Fruit fly (Drosophila melanogaster) S2 (cell line): ENCODE data around the gene CG7675.

Source experiments
- CG8478 ChIP-seq: fragments of >200 bp; optimal IDR thresholded peaks from 2 replicates; lab custom pipeline; 2018
- CTCF ChIP-seq, 2 experiments: fragments of >200 bp; optimal IDR thresholded peaks; 2 replicates each; lab custom pipeline; 2018

Gene CG7675

DNA sequence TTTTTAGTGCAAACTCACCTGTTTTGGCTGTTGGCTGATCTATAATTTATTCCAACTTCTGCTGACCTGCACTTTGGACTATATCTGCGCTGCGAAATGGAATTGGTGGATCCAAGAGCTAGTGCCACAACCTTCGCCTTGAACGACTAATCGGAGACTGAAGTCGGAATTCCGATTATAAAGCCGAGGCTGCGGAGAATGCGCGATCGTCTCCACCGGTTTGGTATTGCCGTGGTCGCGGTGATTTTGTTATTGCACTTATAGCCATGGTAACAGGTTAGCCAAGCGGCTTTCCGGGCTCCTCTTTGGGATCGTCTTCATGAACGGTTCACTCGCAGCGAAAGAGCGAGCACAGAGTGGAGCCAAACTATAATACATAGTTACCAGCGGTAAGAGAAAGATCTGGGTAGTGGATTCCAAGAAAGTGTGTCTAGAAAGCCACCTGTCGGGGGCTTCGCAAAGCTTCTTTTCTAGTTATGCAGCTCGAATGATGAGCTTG is at the start of gene CG7675:
Gene CG7675 (minus strand): TSS at position 165 of the 499 bp plus-strand sequence.
- TF ChIP-seq CTCF (optimal IDR thresholded peaks at IDR 0.05; lab: Kevin White, UChicago) = peak in 1 of 2 experiments; percentile 34
- no peak for TF ChIP-seq CG8478

DNA sequence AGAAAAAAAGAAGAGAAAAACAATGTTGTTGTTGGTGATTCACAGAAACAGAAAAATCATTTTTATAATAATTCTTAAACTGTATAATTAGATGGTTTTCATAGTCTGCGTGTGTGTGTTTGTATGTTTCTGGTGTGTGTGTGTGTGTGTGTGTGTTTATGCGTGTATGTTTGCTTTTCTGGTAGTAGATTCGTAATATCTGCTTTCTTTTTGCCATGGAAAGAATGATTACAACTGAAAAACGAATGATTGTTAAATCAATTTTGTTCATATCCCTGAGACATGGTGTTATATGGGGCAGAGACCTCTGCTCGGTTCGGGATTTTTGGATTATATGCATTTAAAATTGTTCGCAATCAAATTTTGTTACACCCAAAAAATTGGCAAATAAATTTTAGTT is 42.4 kb upstream of the CG7675 start:
- no peak for TF ChIP-seq CG8478
- TF ChIP-seq CTCF (optimal IDR thresholded peaks at IDR 0.05; lab: Kevin White, UChicago) = no peak

DNA sequence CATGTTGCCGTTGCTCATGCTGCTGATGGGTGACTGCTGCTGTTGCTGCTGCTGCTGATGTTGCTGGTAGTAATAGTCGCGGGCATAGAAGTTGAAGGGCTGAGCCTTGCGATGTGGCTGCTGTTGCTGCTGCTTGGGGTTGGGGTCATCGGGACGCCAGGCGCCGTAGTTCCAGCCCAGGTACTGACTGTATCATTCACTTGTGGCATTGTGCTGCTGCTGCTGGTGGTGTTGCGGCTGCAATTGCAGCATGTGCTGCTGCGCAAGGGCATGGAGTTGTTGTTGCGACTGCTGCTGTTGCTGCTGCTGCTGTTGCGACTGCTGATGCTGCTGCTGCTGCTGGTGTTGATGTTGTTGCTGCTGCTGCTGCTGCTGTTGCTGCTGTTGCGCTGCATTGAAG is 41.5 kb upstream of the CG7675 start:
- no peak for TF ChIP-seq CG8478
- TF ChIP-seq CTCF (optimal IDR thresholded peaks at IDR 0.05; lab: Kevin White, UChicago) = no peak

DNA sequence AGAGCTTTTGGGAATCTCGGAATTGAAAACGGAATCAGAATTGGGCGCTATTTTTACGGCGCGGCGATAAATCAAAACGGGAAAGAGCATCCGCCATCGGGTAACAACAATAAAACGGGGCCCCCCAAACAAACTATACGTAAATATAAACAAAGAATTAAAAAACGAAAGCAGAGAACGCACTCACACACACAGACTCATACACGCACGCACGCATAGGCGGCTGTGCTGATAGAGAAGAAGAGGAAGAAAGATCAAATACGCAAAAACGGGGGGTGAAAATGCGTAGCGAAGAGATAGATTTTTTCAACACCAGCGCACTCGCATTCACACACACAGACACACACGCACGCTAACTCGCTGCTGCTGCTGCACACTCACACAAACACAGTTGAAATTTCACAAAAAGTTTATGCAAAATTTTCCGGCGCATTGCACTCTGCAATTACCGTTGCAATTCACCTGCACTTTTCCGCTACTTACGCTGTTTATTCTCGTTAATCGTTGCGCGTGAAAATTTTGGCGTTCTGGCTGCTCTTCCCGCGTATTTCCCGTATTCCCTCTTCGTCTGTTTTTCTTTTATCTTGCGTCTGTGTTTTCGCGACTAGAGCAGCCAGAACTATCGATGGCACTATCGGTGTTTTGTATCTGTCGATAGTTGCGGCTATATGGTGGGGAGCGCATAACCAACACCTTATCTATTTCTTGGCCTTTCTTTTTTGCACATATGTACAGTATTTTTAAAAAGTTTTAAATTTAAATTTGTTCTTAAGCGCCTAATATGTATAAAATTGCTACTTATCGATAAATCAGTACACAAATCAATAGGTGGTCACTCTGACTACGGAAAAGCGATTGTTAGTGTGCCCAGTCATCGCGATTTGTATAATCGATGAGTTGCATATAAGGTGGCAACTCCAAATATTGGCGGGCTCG is 31.6 kb upstream of the CG7675 start, which contains the start of gene CG31122:
Gene CG31122 (minus strand): TSS at position 596 of the 936 bp plus-strand sequence.
- TF ChIP-seq CG8478 = no peak
- no peak for TF ChIP-seq CTCF (optimal IDR thresholded peaks at IDR 0.05; lab: Kevin White, UChicago)

DNA sequence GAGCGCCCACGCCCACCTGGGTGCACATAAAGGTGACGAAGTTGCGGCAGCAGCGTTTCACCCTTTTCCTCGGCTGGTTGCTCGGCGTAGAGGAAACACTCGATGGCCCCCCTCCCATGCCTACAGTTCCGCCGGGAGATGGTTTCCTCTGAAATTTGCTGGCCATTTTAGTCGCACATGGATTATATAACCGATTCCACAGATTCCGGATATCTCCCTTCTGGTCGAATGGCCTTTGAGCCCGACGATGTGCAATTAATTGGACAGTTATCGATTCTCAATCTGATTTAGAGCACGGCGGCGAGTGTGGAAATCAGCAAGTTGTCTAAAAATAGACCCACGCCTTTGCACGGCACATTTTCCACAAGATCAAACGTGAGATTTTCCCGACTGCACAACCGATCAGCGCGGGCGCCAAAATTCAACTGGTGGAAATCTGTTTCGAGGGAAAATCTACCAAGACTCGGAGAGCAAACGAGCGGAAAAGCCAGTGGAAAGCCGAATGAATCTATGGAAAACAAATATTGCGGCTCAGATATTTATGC is 30.3 kb upstream of the CG7675 start, which contains the start of gene CG10864:
Gene CG10864 (minus strand): TSS at position 427 of the 545 bp plus-strand sequence.
- no peak for TF ChIP-seq CTCF (optimal IDR thresholded peaks at IDR 0.05; lab: Kevin White, UChicago)

DNA sequence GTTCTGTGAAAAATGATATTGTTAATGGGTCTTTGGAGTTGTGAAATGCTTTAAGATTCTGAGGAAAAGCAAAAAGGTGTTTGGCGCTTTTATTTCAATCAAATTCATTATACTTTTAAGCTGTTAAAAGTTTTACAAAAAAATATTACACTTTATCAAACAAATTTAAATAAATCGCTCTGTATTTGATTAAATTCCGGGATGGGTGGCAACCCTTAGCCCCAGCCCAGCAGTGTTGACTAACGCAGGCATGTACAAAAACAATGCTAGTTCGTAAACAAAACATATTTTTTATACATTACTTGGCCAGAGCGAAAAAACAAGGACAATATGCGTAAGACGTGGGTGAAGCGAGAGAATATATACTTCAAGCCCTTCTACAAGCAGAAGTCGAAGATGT is 23.7 kb upstream of the CG7675 start, which contains the start of gene CG7685:
Gene CG7685 (plus strand): TSS at position 228 of the 400 bp plus-strand sequence.
- no peak for TF ChIP-seq CG8478
- TF ChIP-seq CTCF (optimal IDR thresholded peaks at IDR 0.05; lab: Kevin White, UChicago) = no peak

DNA sequence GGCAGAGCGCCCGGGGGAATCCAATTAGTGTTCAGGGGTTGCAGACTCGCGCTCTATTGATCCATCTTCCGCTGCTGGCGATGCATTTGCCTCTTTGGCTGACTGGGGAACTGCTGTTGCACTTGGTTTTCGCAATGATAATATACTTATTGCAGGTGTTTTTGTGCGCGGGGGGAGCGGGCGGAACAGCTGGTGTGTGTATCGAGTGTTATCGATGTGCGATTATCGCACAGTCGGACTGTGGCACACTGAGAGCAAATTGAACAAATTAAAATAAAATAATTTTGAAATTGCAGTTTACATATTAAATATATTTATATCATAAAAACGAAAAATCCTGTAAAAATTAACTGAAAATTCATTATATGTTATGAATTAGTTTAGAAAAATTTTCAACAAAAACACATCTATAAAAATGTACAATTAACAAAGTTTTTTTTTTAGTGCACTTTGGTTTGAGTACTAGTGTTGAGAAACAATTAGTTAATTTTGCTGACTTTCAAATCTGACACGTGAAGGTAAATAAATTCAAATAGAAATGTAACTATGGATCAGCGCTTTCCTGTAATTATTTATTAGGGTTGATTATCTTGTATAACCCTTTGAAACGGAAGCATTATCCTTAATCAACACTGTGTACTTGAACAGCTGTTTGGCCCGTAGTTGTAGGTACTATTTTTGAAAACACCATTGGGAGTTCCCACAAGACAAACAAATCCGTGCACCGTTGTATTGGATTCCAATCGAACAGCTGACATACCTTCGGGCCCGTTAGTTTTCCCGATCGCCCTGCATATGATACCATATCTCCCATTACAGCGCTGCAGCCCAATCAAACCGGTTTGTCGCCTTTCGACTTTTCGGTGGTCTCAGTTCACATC is 21.8 kb upstream of the CG7675 start, which contains the start of the genes Wdr37 and koko:
Gene Wdr37 (minus strand): TSS at position 168 of the 881 bp plus-strand sequence.
Gene koko (plus strand): TSS at position 478 of the 881 bp plus-strand sequence.
- TF ChIP-seq CG8478 = no peak
- TF ChIP-seq CTCF (optimal IDR thresholded peaks at IDR 0.05; lab: Kevin White, UChicago) = no peak

DNA sequence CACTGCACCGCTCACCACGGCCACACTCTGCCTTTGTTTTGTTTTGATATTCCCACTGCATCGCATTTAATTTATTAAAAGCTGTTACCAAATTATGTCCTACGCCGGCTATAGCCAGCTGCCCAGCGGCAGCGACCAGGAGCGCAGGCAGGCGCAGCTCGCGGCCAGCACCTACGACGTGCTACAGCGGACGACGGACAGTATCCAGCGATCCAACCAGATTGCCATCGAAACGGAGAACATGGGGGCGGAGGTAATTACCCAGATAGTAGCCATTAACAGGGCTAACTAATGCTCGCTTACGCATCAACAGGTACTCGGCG is 18.7 kb upstream of the CG7675 start:
- TF ChIP-seq CG8478 (no peak), CTCF (optimal IDR thresholded peaks at IDR 0.05; lab: Kevin White, UChicago) (no peak)

DNA sequence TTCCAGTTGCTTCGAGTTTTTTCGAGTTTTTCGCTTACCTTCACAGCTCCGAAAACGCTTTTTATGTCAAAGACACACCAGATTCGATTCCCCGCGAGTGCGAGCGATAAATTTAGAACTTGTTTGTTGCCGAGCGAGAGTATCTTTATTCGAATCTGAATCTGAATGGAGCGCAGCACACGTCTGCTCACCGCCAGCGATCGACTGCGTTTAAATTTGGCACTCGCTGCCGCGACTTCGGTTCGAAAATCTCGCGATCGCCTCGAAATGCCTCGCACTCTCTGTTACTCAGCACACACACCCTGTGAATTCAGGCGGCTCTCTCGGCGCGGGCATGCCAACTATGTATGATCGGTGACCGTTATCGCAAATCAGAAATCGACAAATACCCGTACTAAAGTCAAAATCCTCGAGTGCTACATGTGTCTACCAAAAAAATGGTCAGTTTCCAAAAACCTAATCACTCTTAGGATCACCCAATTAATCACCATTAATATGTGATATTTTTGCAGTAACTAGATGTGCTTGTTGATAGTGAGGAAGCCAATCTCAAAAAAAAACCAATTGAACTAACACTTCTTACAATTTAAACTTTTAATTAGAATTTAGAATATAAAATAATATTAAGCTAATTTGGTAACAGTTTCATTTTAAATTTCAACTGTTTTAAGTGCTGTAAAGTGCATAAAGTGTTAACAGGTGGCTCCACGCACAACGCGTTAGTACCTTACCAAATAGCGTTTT is 18.1 kb upstream of the CG7675 start, which contains the start of gene Vha100-2:
Gene Vha100-2 (minus strand): TSS at position 216 of the 744 bp plus-strand sequence.
- TF ChIP-seq CG8478 = no peak
- TF ChIP-seq CTCF (optimal IDR thresholded peaks at IDR 0.05; lab: Kevin White, UChicago) = peak in 1 of 2 experiments; percentile 25

DNA sequence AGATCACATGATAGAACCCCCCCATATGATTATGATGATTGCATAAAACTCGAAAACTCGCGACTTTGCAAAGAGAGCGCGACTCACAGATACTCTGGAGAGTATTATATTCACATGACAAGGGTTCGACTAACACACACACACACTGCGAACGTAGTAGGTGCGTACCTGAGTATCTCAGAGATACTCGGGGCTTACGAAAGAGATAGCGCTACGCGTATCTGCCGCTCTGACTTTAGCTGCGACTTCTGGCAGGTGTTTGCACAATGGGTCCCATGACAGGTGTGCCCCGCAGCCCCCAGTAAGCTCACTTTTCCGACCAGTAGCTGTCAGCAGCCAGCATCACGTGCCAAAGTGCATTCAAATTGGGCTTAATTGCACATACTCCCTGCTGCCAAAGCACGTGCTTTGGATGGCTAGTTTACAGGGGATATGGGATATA is 17.5 kb upstream of the CG7675 start:
- TF ChIP-seq CTCF (optimal IDR thresholded peaks at IDR 0.05; lab: Kevin White, UChicago) (no peak), CG8478 (no peak)

DNA sequence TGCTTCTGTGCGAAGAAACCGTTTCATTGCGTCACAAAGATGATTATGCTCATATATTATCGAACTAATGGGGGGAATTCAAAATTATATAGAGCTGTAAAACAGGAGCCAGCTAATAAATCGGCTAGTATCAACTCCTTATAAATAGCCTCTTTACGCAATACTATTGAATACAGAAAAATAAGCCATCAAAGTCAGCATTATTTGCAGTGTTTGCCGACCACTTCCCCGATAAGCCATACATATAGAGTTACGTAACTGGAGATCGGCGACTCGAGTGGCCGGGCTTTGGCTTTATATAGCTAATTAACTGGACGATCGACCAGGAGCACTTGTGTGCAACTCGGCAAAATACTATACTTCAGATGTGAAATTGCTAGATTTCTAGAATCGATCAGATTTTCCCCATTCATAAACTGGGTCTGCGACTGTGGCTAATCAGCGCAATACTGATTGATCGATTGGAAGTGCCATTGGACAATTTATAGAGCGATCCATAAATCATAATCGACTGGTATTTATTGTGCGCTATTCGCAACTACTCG is 16.9 kb upstream of the CG7675 start:
- no peak for TF ChIP-seq CTCF (optimal IDR thresholded peaks at IDR 0.05; lab: Kevin White, UChicago)

DNA sequence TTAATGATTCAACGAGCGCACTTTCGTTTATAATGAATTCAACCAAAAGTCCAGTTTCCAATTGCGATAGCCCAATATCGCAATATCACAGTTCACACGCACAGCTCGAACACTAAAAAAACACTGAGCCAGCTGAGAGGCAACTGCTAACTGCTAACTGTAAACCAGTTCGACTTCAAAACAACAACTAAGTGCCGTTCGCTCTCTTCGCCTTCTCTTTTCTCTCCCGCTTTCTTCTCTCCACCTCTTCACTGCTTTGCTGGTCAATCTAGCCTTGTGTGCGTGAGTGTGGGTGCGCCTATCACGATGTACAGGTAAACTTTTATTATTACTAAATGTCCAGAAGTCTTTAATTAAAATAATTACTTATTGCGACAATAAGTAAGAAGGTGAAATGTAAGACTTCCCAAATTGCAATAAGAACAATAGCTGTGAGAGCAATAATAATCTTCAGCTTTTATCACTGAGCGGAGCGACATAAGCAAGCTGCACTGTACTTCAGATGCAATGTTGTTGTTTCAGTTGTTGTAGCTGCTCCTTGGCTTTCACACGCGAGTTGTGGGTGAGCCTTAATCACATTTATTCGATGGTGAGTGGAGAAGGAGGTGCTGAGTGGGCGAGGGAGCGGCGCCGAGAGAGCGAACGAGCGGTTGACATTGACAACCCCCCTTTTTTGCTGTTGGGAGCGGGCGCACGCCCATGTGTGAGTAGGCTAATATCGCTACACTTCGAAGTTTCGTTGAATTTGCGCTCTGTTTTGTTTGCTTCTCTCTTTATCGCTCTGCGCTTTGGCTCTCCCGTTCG is 16.0 kb upstream of the CG7675 start, which contains the start of gene Vti1b:
Gene Vti1b (plus strand): TSS at position 195 of the 804 bp plus-strand sequence.
- no peak for TF ChIP-seq CTCF (optimal IDR thresholded peaks at IDR 0.05; lab: Kevin White, UChicago)
- TF ChIP-seq CG8478 = no peak

DNA sequence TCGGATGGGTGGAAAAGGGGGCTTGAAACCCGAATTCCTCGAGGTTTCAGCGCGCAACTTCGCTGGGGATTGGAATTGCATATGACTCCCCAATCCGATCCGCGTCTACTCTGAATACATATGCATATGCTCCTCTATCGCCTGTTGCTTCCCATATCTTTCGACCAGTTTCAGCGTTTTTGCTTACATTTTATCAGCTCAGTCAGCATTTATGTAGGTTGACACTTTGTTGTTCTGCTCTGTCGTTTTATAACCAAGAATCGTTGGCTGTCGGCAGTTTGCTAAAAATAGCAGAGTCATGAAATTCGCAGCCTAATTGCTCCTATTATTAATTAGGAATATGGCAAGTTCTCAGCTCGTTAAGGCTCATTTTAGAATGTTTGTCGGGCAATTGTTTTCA is 14.7 kb upstream of the CG7675 start:
- TF ChIP-seq CG8478 = no peak
- TF ChIP-seq CTCF (optimal IDR thresholded peaks at IDR 0.05; lab: Kevin White, UChicago) = no peak
